Worm (Caenorhabditis elegans) whole organism, L4 larva: Measurements from ENCODE around the gene T20B3.1.

ENCODE experiments used
- R02D3.7 ChIP-seq: fragments of 150-350 bp; sonication (generic microtip); optimal IDR thresholded peaks from 3 replicates; lab custom pipeline; 2014; ENCODE audit warnings: missing biosample characterization, missing genetic modification characterization
- ZK546.5 ChIP-seq, 2 experiments: sonication (generic microtip); optimal IDR thresholded peaks; 2 replicates each; lab custom pipeline; 2017; ENCODE audit warnings: missing biosample characterization in 2 of 2, missing genetic modification characterization in 2 of 2
- ama-1 ChIP-seq: fragments of 150-350 bp; optimal IDR thresholded peaks from 2 replicates; lab custom pipeline; 2014; ENCODE audit warnings: inconsistent platforms, mixed read lengths
- ceh-28 ChIP-seq: fragments of 150-350 bp; optimal IDR thresholded peaks from 2 replicates; lab custom pipeline; 2014; ENCODE audit warnings: missing biosample characterization, missing genetic modification reagents, missing genetic modification characterization
- daf-19 ChIP-seq: fragments of 200-800 bp; sonication (Bioruptor generic); conservative IDR thresholded peaks from 2 replicates; pipeline ENCODE4 v1.3.6; 2022; ENCODE audit warnings: missing genetic modification characterization, missing compliant biosample characterization
- dpl-1 ChIP-seq: fragments of 150-350 bp; optimal IDR thresholded peaks from 2 replicates; lab custom pipeline; 2014; ENCODE audit warnings: missing biosample characterization, missing genetic modification reagents, missing genetic modification characterization
- nhr-10 ChIP-seq: fragments of 150-350 bp; optimal IDR thresholded peaks from 2 replicates; lab custom pipeline; 2014; ENCODE audit warnings: missing biosample characterization, missing genetic modification characterization
- unc-62 ChIP-seq, 3 experiments: fragments of 150-350 bp in 1 of 3; sonication (generic microtip); optimal IDR thresholded peaks in 2 of 3; peaks in 1 of 3; 1 replicate in 1 of 3; 2 replicates in 2 of 3; lab custom pipeline; 2014 to 2017; ENCODE audit warnings: missing biosample characterization in 3 of 3, missing genetic modification characterization in 3 of 3, missing genetic modification reagents in 3 of 3, missing genotype in 1 of 3

DNA sequence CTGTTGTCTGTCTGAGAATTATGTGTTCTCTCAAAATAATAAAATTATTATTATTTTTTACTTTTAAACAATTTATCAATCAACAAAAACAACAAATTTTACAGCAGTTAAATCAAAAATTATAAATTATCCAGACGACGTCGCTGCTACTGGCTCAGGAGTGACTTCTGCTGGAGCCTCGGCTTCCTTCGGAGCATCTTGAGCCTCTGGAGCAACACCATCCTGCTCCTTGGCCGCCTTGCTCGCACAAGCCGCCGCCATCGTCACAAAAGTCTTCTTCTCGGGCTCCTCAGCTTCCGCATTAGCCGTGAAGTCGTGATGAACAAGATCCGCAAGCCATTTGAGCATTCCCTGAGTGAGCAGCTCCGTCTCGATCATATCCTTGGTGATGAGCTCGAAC, 22.6 kb upstream of the T20B3.1 start:
- TF ChIP-seq dpl-1 (no peak), ama-1 (no peak), daf-19 (no peak), nhr-10 (no peak), R02D3.7 (no peak), ceh-28 (tag; lab: Kevin White, UChicago) (no peak), unc-62 (GFP tag; optimal IDR thresholded peaks at IDR 0.05 in 1 of 2; lab: Kevin White, UChicago) (no peak), unc-62 (tag; optimal IDR thresholded peaks at IDR 0.05; lab: Kevin White, UChicago) (no peak), ZK546.5 (tag; optimal IDR thresholded peaks at IDR 0.05; lab: Kevin White, UChicago) (no peak)
